Worm (Caenorhabditis elegans): ENCODE results near the gene srw-16.

- TF ChIP-seq ceh-90 (tag; optimal IDR thresholded peaks at IDR 0.05), result no peak
- TF ChIP-seq nhr-28 (tag; optimal IDR thresholded peaks at IDR 0.05), result no peak
- TF ChIP-seq nhr-84 (tag; optimal IDR thresholded peaks at IDR 0.05), result no peak
- no peak for TF ChIP-seq unc-62 (GFP tag; optimal IDR thresholded peaks at IDR 0.05)
- no peak for TF ChIP-seq fos-1 (tag; optimal IDR thresholded peaks at IDR 0.05)
- no peak for TF ChIP-seq nhr-76 (tag; optimal IDR thresholded peaks at IDR 0.05)
- no peak for TF ChIP-seq ceh-63 (GFP tag; optimal IDR thresholded peaks at IDR 0.05)
- TF ChIP-seq lin-13 (GFP tag; optimal IDR thresholded peaks at IDR 0.05), result no peak
- no peak for TF ChIP-seq pag-3 (tag; optimal IDR thresholded peaks at IDR 0.05; ENCODE audit: borderline replicate concordance, insufficient read depth)
Measured at ce11 chrV:15230243-15230642, 44.4 kb downstream of the srw-16 start, which contains the start of gene srw-15.
